Fruit fly (Drosophila melanogaster) whole organism, pupa: ENCODE measurements around the gene CG43116.

Source experiments
- CG8301 ChIP-seq: fragments of 200-800 bp; sonication (Bioruptor generic); optimal IDR thresholded peaks from 2 replicates; lab custom pipeline; 2018; ENCODE audit warnings: missing biosample characterization, mild to moderate bottlenecking, missing genetic modification characterization
- CG9948 ChIP-seq: fragments of 200-800 bp; sonication (Bioruptor generic); optimal IDR thresholded peaks from 2 replicates; lab custom pipeline; 2018; ENCODE audit warnings: missing biosample characterization, mild to moderate bottlenecking, missing genetic modification characterization, moderate library complexity
- Ets98B ChIP-seq: fragments of 200-800 bp; sonication (Bioruptor generic); IDR thresholded peaks from 2 replicates; pipeline ENCODE4 v1.3.6; 2022; ENCODE audit warnings: missing biosample characterization, missing genetic modification characterization
- Snoo ChIP-seq: fragments of 200-800 bp; sonication (Bioruptor generic); optimal IDR thresholded peaks from 3 replicates; lab custom pipeline; 2017; ENCODE audit warnings: missing biosample characterization, mild to moderate bottlenecking, missing genetic modification characterization, inconsistent platforms
- gl ChIP-seq: fragments of 200-800 bp; sonication (Bioruptor generic); optimal IDR thresholded peaks from 2 replicates; lab custom pipeline; 2018; ENCODE audit warnings: missing biosample characterization, mild to moderate bottlenecking, missing genetic modification characterization

DNA sequence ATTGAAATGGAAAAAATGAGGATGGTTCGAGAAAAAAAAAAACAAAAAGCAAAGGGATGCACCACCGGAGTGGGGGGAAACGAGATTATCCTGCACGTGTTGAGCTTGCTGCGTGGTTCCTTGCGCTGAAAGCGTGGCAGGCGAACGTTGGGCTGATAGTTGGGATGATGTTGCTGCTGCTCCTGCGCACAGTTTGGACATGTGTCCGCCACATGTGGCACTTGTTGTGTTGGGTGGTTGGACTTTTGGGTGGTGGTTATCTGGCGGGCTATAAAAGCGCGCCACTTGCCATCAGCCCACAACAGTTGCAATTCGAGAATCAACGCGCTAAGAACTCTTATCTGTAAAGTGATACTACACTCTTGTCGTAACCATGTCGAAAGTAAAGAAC is 35.8 kb upstream of the CG43116 start:
- TF ChIP-seq Ets98B (GFP tag; lab: Robert Waterston, UW) (no peak), gl (tag; lab: Kevin White, UChicago) (no peak), CG9948 (tag; lab: Kevin White, UChicago) (no peak), Snoo (no peak), CG8301 (tag; lab: Kevin White, UChicago) (no peak)
